Worm (Caenorhabditis elegans): ENCODE results near the gene ras-2.

DNA sequence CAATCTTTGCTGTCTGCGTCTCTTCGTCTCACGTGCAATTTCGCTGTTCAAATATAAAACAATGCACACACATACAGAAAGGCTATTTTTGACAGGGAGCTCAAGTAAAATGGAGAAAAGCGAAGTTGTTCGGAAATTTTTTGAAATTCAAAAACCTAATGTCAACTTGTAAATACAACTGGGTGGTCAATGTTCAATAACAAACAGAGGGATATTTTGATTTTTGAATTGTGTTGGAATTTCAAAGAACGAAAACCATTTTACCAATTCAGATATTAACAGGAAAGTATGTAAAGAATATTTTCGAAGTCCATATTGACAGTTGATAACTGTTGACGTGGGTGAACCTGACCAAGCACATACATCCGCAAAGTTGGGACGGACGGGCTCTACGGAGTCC lies 51.5 kb downstream of the ras-2 start, which contains the start of gene tag-243:
- no peak for TF ChIP-seq Y55F3AM.14 (GFP tag; optimal IDR thresholded peaks at IDR 0.05)
- TF ChIP-seq egl-27 (tag; optimal IDR thresholded peaks at IDR 0.05) = no peak
- TF ChIP-seq unc-62 (GFP tag; optimal IDR thresholded peaks at IDR 0.05) = no peak
- TF ChIP-seq lin-13 (GFP tag; optimal IDR thresholded peaks at IDR 0.05) = no peak
- TF ChIP-seq dmd-4 (tag; optimal IDR thresholded peaks at IDR 0.05) = no peak
- TF ChIP-seq nhr-77 (tag; optimal IDR thresholded peaks at IDR 0.05) = no peak
- TF ChIP-seq sma-3 (GFP tag; optimal IDR thresholded peaks at IDR 0.05) = no peak
- TF ChIP-seq nhr-21 (tag; optimal IDR thresholded peaks at IDR 0.05) = no peak
- no peak for TF ChIP-seq nhr-237 (tag; optimal IDR thresholded peaks at IDR 0.05)
- TF ChIP-seq lsy-2 (tag; optimal IDR thresholded peaks at IDR 0.05) = no peak
- TF ChIP-seq lin-39 (tag; optimal IDR thresholded peaks at IDR 0.05) = no peak

Measured in whole organism, L2 larva.